Worm (Caenorhabditis elegans): Measurements from ENCODE around the gene cpf-1.

The cpf-1 gene

DNA sequence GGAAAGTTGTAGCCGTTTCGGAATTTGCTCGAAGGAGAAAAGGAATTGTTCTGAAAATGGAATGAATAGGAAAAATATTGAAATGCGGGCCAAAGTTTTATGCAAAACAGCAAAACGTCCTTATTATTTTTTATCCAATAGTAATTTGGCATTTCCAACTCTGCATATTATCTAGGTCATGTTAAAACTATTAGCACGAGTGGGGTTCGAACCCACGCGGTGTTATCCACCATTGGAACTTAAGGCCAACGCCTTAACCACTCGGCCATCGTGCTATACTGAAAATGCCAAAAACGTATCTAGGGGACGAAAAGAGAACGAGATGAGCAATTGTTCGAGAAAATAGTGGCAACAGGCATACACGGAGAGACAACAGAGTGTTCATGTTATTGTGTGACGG is 29.5 kb upstream of the cpf-1 start (continued):
- TF ChIP-seq hsf-1 (GFP tag; IDR thresholded peaks at IDR 0.05) (peak; percentile 36; the same call in 1 of the 2 replicates), lsl-1 (GFP tag; optimal IDR thresholded peaks at IDR 0.05) (peak; percentile 13), snpc-1.3 (tag; optimal IDR thresholded peaks at IDR 0.05; ENCODE audit: insufficient read depth) (peak; percentile 37), unc-62 (GFP tag; optimal IDR thresholded peaks at IDR 0.05) (no peak), F23B12.7 (tag; optimal IDR thresholded peaks at IDR 0.05; ENCODE audit: insufficient read depth) (no peak), sptf-2 (GFP tag; optimal IDR thresholded peaks at IDR 0.05) (peak; percentile 90), ccch-3 (GFP tag; optimal IDR thresholded peaks at IDR 0.05) (no peak), F37B4.10 (GFP tag; IDR thresholded peaks at IDR 0.05) (no peak), madf-8 (GFP tag; conservative IDR thresholded peaks at IDR 0.05) (no peak), nhr-90 (tag; optimal IDR thresholded peaks at IDR 0.05) (no peak), snpc-3.4 (tag; optimal IDR thresholded peaks at IDR 0.05) (no peak), pha-4 (tag; optimal IDR thresholded peaks at IDR 0.05) (no peak), egrh-3 (GFP tag; IDR thresholded peaks at IDR 0.05) (no peak), hmg-20 (GFP tag; IDR thresholded peaks at IDR 0.05) (no peak), D2030.7 (GFP tag; IDR thresholded peaks at IDR 0.05) (0 out of 2 replicates have a peak, but pooled peaks have one; percentile 18), tbp1 (GFP tag; optimal IDR thresholded peaks at IDR 0.05) (peak; percentile 82), ceh-58 (GFP tag; IDR thresholded peaks at IDR 0.05) (no peak), rpc-1 (optimal IDR thresholded peaks at IDR 0.05) (peak; percentile 53), rpc-1 (tag; optimal IDR thresholded peaks at IDR 0.05) (peak; percentile 76), F55B11.4 (tag; optimal IDR thresholded peaks at IDR 0.05; ENCODE audit: borderline replicate concordance, insufficient read depth) (no peak), somi-1 (GFP tag; optimal IDR thresholded peaks at IDR 0.05) (no peak), B0261.1 (tag; optimal IDR thresholded peaks at IDR 0.05) (peak; percentile 56), madf-6 (GFP tag; IDR thresholded peaks at IDR 0.05) (no peak), nhr-120 (GFP tag; IDR thresholded peaks at IDR 0.05) (no peak), xnd-1 (tag; optimal IDR thresholded peaks at IDR 0.05) (no peak), Y56A3A.18 (GFP tag; IDR thresholded peaks at IDR 0.05) (no peak), die-1 (tag; optimal IDR thresholded peaks at IDR 0.05) (peak; percentile 34), egl-44 (GFP tag; IDR thresholded peaks at IDR 0.05) (no peak)

DNA sequence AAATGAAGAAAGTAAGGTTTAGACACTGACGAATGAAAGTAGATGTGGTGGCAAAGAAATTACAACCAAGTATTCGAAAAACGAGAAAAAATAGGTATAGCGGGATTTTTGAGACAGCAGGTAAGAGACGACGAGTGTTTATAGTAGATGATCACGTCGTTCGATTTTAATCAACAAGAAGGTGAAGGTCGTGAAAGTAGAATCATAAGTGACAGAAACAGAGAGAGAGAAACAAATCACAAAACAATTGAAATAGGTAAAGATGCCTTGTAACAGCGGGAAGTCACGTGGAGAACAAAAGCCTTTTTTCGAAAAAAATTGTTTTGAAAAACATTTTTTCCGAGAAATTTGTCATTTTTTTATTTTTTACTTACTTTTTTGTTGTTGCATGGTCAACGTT is 27.8 kb upstream of the cpf-1 start, which contains the start of gene T22C8.6:
Gene T22C8.6, minus strand, starts transcription at position 194 of the 400 bp plus-strand sequence.
- TF ChIP-seq T07F8.4 (tag; optimal IDR thresholded peaks at IDR 0.05): no peak
- TF ChIP-seq let-526 (GFP tag; IDR thresholded peaks at IDR 0.05): no peak
- no peak for TF ChIP-seq dox-1 (GFP tag; IDR thresholded peaks at IDR 0.05)
- no peak for TF ChIP-seq F57A8.1 (GFP tag; optimal IDR thresholded peaks at IDR 0.05)
- no peak for TF ChIP-seq mxl-1 (tag; optimal IDR thresholded peaks at IDR 0.05)
- no peak for TF ChIP-seq B0019.2 (GFP tag; conservative IDR thresholded peaks at IDR 0.05)
- TF ChIP-seq ztf-28 (GFP tag; IDR thresholded peaks at IDR 0.05): no peak
- TF ChIP-seq athp-1 (tag; optimal IDR thresholded peaks at IDR 0.05): no peak
- TF ChIP-seq egl-18 (GFP tag; IDR thresholded peaks at IDR 0.05): no peak
- no peak for TF ChIP-seq F22D6.2 (tag; optimal IDR thresholded peaks at IDR 0.05)
- no peak for TF ChIP-seq Y67H2A.10 (GFP tag; conservative IDR thresholded peaks at IDR 0.05)
- no peak for TF ChIP-seq C06A6.2 (GFP tag; conservative IDR thresholded peaks at IDR 0.05)
- TF ChIP-seq chd-7 (tag; optimal IDR thresholded peaks at IDR 0.05): no peak
- no peak for TF ChIP-seq efl-1 (GFP tag; optimal IDR thresholded peaks at IDR 0.05)
- no peak for TF ChIP-seq T26A5.8 (tag; optimal IDR thresholded peaks at IDR 0.05)
- no peak for TF ChIP-seq atf-7 (tag; optimal IDR thresholded peaks at IDR 0.05)
- no peak for TF ChIP-seq unc-62 (GFP tag; optimal IDR thresholded peaks at IDR 0.05)

Data from whole organism, young adult.